Worm (Caenorhabditis elegans): ENCODE data around the gene rrc-1.

rrc-1 gene

DNA sequence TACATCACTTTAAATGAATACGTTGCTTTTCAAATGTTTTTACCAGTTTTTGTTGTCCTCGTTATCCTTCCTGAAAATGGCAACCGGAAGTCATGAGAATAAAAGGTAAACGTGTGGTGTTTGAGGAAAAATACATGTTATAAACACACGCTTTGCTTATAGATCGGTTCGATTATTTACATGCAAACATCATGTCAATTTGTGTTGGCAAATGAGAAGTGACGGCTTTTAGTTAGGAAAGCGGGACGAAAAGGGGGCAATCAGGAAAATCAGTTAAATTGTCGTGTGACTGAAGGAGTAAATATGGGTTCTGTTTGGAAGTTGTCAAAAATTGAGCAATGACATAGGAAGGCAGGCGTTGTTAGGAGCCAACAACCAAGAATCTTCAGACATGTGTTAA lies at the start of gene rrc-1:
Gene rrc-1 (minus strand): TSS at position 74 of the 400 bp plus-strand sequence.
- TF ChIP-seq aha-1 (tag) = peak; percentile 94
- peak in 1 of 2 experiments; percentile 70 for TF ChIP-seq unc-62 (GFP tag; optimal IDR thresholded peaks at IDR 0.05 in 1 of 2)
- TF ChIP-seq unc-62 (tag; optimal IDR thresholded peaks at IDR 0.05) = no peak
- TF ChIP-seq ceh-20 (GFP tag; IDR thresholded peaks at IDR 0.05) = 0 out of 2 replicates have a peak, but pooled peaks have one; percentile 16
- no peak for TF ChIP-seq mxl-3 (GFP tag; optimal IDR thresholded peaks at IDR 0.05)
- no peak for TF ChIP-seq lsy-2 (tag; optimal IDR thresholded peaks at IDR 0.05)
- no peak for TF ChIP-seq mep-1 (tag; optimal IDR thresholded peaks at IDR 0.05)

DNA sequence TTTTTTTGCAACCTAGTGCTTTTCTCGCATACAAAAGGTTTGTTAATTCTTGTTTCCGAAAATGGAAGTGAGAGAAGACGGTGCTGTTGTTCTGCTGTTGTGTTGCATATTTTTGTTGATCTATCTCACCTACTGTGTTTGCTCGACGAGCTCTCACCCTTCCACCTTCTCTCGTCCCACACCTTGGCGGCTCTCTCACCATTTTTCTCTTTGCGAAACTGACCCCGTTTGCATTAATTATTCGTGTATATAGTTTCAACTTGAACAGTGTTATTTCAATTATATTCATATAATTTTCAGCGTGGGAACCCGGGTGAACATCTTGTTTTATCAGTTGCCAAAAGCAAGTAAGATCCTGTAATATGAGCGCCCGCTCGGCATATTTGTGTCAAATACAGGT lies 46.0 kb upstream of the rrc-1 start, which contains the start of gene R07B1.9:
Gene R07B1.9 (plus strand): TSS at position 301 of the 400 bp plus-strand sequence.
- TF ChIP-seq tra-1 (GFP tag; IDR thresholded peaks at IDR 0.05) (no peak), aha-1 (tag) (peak; percentile 31)

DNA sequence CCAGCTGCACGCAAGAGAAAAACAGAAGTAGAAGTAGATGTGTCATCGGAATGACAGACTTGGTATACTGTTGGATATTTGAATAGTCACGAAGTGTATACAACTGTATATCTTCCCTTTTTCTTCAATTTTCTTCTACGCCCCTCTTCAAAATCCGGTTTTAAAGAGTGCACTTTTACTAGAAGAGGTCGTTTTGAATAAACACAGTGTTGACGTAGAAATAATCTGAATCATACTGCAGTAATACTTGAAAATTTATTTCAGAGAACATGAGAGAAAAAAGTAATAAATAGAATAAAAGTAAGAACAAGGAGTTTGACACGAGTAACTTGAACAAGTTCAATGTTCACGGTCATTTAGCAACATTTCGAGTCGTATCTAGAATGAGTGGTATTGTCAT lies 41.5 kb upstream of the rrc-1 start, which contains the start of gene R07B1.8:
Gene R07B1.8 (minus strand): TSS at position 101 of the 400 bp plus-strand sequence.
- TF ChIP-seq gei-8 (GFP tag; optimal IDR thresholded peaks at IDR 0.05) = no peak
- no peak for TF ChIP-seq F26F4.8 (GFP tag; conservative IDR thresholded peaks at IDR 0.05)
- TF ChIP-seq hmg-1.1 (GFP tag; IDR thresholded peaks at IDR 0.05) = no peak
- TF ChIP-seq pqm-1 (tag; optimal IDR thresholded peaks at IDR 0.05) = no peak
- no peak for TF ChIP-seq F10B5.3 (tag; optimal IDR thresholded peaks at IDR 0.05)

DNA sequence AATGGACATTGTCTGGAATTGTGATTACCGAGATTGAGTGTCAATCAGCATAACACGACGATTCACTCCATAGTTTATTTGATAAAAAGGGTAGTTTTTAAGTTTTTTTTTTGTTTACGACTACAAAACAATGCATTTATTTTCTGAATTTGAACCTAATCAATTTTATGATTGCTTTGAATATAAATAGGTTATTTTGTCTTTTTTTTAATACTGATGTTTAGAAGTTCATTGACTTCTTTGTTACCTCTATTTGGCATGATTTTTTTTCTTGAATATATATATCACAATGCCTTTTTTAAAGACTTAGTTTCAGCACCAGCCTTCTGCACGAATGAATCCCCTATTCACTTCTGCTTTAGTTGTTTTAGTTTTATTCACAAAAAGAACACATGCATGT lies 38.4 kb upstream of the rrc-1 start, which contains the start of gene R07B1.13:
Gene R07B1.13 (plus strand): TSS at position 301 of the 400 bp plus-strand sequence.
- no peak for TF ChIP-seq nhr-41 (GFP tag; IDR thresholded peaks at IDR 0.05)

DNA sequence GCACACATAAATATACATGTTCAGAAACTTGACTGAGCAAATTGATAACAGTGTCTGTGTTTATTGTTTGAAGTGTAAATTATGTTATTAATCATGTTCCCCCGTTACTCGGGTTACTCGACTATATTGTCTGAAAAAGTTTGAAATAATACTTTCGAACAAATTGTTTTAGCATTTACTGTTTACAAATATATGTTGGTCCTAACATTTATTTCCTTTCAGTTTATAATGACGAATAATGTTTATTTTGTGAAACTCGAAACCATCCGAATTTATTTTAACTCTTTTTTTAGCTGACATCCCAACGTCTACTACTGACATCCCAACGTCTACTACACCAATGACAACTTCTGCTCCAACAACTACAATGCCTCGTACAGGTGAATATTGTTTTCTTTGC lies 37.7 kb upstream of the rrc-1 start, which contains the start of gene R07B1.7:
Gene R07B1.7 (plus strand): TSS at position 301 of the 400 bp plus-strand sequence.
- TF ChIP-seq aly-2 (tag; optimal IDR thresholded peaks at IDR 0.05) = no peak
- TF ChIP-seq F10B5.3 (tag; optimal IDR thresholded peaks at IDR 0.05) = no peak
- TF ChIP-seq nhr-25 (tag; optimal IDR thresholded peaks at IDR 0.05; ENCODE audit: borderline replicate concordance, insufficient read depth) = no peak
- TF ChIP-seq zfp-2 (tag; optimal IDR thresholded peaks at IDR 0.05) = no peak
- TF ChIP-seq egl-27 (tag; optimal IDR thresholded peaks at IDR 0.05) = no peak

DNA sequence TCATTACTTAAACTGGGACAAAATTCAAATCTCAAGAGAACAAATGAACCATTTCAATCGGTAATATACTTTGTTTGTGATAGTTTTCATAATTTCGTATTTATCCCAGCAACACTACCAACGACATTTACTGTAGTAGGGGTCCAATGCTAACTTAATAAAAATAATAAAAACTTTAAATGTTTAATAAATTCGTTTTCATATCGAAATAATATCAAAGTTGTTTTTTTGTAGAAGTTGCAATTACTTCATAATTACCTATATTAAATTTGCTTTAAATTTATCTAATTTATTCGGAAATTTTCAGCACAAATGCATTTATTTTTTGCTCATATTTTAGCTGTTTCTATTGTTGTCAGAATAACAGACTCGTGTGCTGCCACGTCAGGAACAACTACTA lies 35.3 kb upstream of the rrc-1 start, which contains the start of gene R07B1.6:
Gene R07B1.6 (plus strand): TSS at position 301 of the 400 bp plus-strand sequence.
- no peak for TF ChIP-seq nhr-10 (tag; optimal IDR thresholded peaks at IDR 0.05)
- no peak for TF ChIP-seq hlh-11 (tag; optimal IDR thresholded peaks at IDR 0.05)
- no peak for TF ChIP-seq snpc-4 (tag; optimal IDR thresholded peaks at IDR 0.05)
- no peak for TF ChIP-seq duxl-1 (tag; optimal IDR thresholded peaks at IDR 0.05; ENCODE audit: poor library complexity)
- no peak for TF ChIP-seq F49E8.2 (tag; optimal IDR thresholded peaks at IDR 0.05; ENCODE audit: borderline replicate concordance)
- no peak for TF ChIP-seq attf-4 (tag; optimal IDR thresholded peaks at IDR 0.05)
- no peak for TF ChIP-seq Y75B8A.6 (GFP tag; IDR thresholded peaks at IDR 0.05)
- TF ChIP-seq Y105C5A.15 (GFP tag; IDR thresholded peaks at IDR 0.05) = no peak
- TF ChIP-seq daf-8 (GFP tag; IDR thresholded peaks at IDR 0.05) = no peak
- no peak for TF ChIP-seq daf-12 (tag; optimal IDR thresholded peaks at IDR 0.05)
- TF ChIP-seq set-16 (GFP tag; IDR thresholded peaks at IDR 0.05) = no peak
- TF ChIP-seq pha-4 (GFP tag; IDR thresholded peaks at IDR 0.05) = no peak
- TF ChIP-seq pha-4 (tag; optimal IDR thresholded peaks at IDR 0.05) = no peak
- TF ChIP-seq nhr-11 (tag; optimal IDR thresholded peaks at IDR 0.05) = no peak

All from whole organism, L4 larva.